Fruit fly (Drosophila melanogaster): ENCODE measurements around the gene CG14391.

The CG14391 gene

DNA sequence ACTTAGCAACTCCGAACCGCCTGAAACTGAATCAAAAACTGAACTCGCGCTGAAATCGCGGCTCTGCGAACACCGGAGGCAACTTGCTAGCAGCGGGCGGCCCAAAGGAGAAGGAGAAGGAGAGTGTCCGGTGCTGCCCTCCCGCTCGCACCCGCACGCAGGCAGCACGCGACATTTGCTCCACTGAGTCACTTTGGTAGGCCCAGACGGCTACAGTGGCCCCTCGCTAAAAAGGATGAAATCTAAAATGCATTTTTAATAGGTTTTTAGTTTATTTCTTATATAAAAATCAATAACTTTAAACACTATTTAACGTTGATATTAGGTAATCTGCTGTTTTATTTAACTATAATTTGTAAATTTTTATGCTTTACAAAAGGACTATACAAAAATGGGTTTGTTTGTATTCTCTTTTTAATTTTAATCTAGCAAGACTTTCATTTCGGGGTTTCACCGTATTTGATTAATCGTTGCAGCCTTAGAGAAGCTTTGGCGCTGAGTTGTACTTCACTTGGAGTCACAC lies 27.8 kb upstream of the CG14391 start, which contains the start of gene Men (continued):
- TF ChIP-seq exex (tag; optimal IDR thresholded peaks at IDR 0.05), result peak; percentile 28
- TF ChIP-seq CG12299 (tag; optimal IDR thresholded peaks at IDR 0.05), result peak; percentile 15
- peak; percentile 57 for TF ChIP-seq CG32767 (GFP tag; IDR thresholded peaks at IDR 0.05)
- TF ChIP-seq NFAT (GFP tag; IDR thresholded peaks at IDR 0.05), result peak; percentile 37; the same call in 1 of the 2 replicates
- peak; percentile 1 for TF ChIP-seq CG15514 (GFP tag; optimal IDR thresholded peaks at IDR 0.05)
- peak; percentile 61 for TF ChIP-seq sisA (GFP tag; IDR thresholded peaks at IDR 0.05)
- TF ChIP-seq CG31388 (GFP tag; optimal IDR thresholded peaks at IDR 0.05), result no peak
- TF ChIP-seq Mes4 (GFP tag; optimal IDR thresholded peaks at IDR 0.05), result no peak
- TF ChIP-seq CG42726 (GFP tag; IDR thresholded peaks at IDR 0.05; ENCODE audit: partially characterized antibody), result no peak
- no peak for TF ChIP-seq CG17612 (GFP tag; IDR thresholded peaks at IDR 0.05)
- TF ChIP-seq ftz-f1 (GFP tag; optimal IDR thresholded peaks at IDR 0.05), result no peak
- TF ChIP-seq Sin3A (optimal IDR thresholded peaks at IDR 0.05), result no peak
- peak; percentile 73 for TF ChIP-seq phol (tag; optimal IDR thresholded peaks at IDR 0.05)
- no peak for TF ChIP-seq Taf1 (GFP tag; IDR thresholded peaks at IDR 0.05)
- TF ChIP-seq CG6791 (GFP tag; IDR thresholded peaks at IDR 0.05; ENCODE audit: partially characterized antibody), result no peak
- TF ChIP-seq CG7786 (GFP tag; optimal IDR thresholded peaks at IDR 0.05), result no peak
- TF ChIP-seq zfh1 (GFP tag; IDR thresholded peaks at IDR 0.05), result 0 out of 3 replicates have a peak, but pooled peaks have one; percentile 42
- TF ChIP-seq grau (tag; optimal IDR thresholded peaks at IDR 0.05), result peak; percentile 91
- no peak for TF ChIP-seq Stat92E (GFP tag; optimal IDR thresholded peaks at IDR 0.05)
- TF ChIP-seq CG10654 (GFP tag; optimal IDR thresholded peaks at IDR 0.05), result peak; percentile 22
- TF ChIP-seq sens (GFP tag), result peak; percentile 82
- TF ChIP-seq hth (optimal IDR thresholded peaks at IDR 0.05), result no peak
- peak; percentile 70 for TF ChIP-seq CG12659 (GFP tag; optimal IDR thresholded peaks at IDR 0.05)
- TF ChIP-seq CG2712 (tag; optimal IDR thresholded peaks at IDR 0.05), result peak; percentile 73
- TF ChIP-seq gce (GFP tag; IDR thresholded peaks at IDR 0.05), result no peak; the same call in 2 of the 3 replicates
- TF ChIP-seq CG3163 (GFP tag; optimal IDR thresholded peaks at IDR 0.05), result no peak
- no peak for TF ChIP-seq Usf (GFP tag; optimal IDR thresholded peaks at IDR 0.05)
- peak; percentile 49 for TF ChIP-seq salm (tag; optimal IDR thresholded peaks at IDR 0.05)
- TF ChIP-seq so (GFP tag; IDR thresholded peaks at IDR 0.05), result peak; percentile 59; the same call in 1 of the 3 replicates
- TF ChIP-seq Hr39 (optimal IDR thresholded peaks at IDR 0.05), result no peak
- TF ChIP-seq mld (GFP tag; IDR thresholded peaks at IDR 0.05; ENCODE audit: partially characterized antibody), result no peak
- TF ChIP-seq D19A (tag; optimal IDR thresholded peaks at IDR 0.05), result peak; percentile 62
- no peak for TF ChIP-seq CG6813 (GFP tag; optimal IDR thresholded peaks at IDR 0.05)
- TF ChIP-seq CG2116 (GFP tag; optimal IDR thresholded peaks at IDR 0.05), result no peak
- peak; percentile 36; the same call in 1 of the 4 replicates for TF ChIP-seq Gug (GFP tag; IDR thresholded peaks at IDR 0.05)
- TF ChIP-seq Fer3 (tag; optimal IDR thresholded peaks at IDR 0.05), result peak; percentile 52
- peak; percentile 83 for TF ChIP-seq gem (tag; optimal IDR thresholded peaks at IDR 0.05)
- peak; percentile 80 for TF ChIP-seq Ptx1 (GFP tag; IDR thresholded peaks at IDR 0.05)
- peak; percentile 47; the same call in 1 of the 2 replicates for TF ChIP-seq klu (GFP tag; IDR thresholded peaks at IDR 0.05)
- TF ChIP-seq cwo (GFP tag; optimal IDR thresholded peaks at IDR 0.05), result peak; percentile 73
- TF ChIP-seq bowl (GFP tag; IDR thresholded peaks at IDR 0.05), result no peak
- TF ChIP-seq CG2202 (tag; optimal IDR thresholded peaks at IDR 0.05), result peak; percentile 7
- TF ChIP-seq sug (tag; optimal IDR thresholded peaks at IDR 0.05), result peak; percentile 62
- TF ChIP-seq odd (GFP tag; optimal IDR thresholded peaks at IDR 0.05), result peak; percentile 46
- TF ChIP-seq onecut (GFP tag; IDR thresholded peaks at IDR 0.05), result peak; percentile 36; the same call in 1 of the 2 replicates
- TF ChIP-seq sqz (GFP tag; optimal IDR thresholded peaks at IDR 0.05), result peak; percentile 27
- no peak for TF ChIP-seq TFAM (GFP tag; optimal IDR thresholded peaks at IDR 0.05)
- no peak for TF ChIP-seq CG34376 (GFP tag; optimal IDR thresholded peaks at IDR 0.05)
- TF ChIP-seq hkb (optimal IDR thresholded peaks at IDR 0.05), result no peak
- peak; percentile 45; the same call in 1 of the 2 replicates for TF ChIP-seq hkb (GFP tag; IDR thresholded peaks at IDR 0.05)
- no peak for TF ChIP-seq inv (GFP tag; IDR thresholded peaks at IDR 0.05; ENCODE audit: partially characterized antibody)
